Fruit fly (Drosophila melanogaster) whole organism, pupa: ENCODE measurements around the gene CG7653.

Source experiments
- CG10348 ChIP-seq: fragments of 200-800 bp; sonication (Bioruptor generic); IDR thresholded peaks from 2 replicates; pipeline ENCODE4 v1.3.6; 2022; ENCODE audit warnings: missing biosample characterization, missing genetic modification characterization
- CG8159 ChIP-seq: fragments of 200-800 bp; sonication (Bioruptor generic); optimal IDR thresholded peaks from 3 replicates; lab custom pipeline; 2018; ENCODE audit warnings: missing biosample characterization, mild to moderate bottlenecking, missing genetic modification characterization, moderate library complexity
- CG8301 ChIP-seq: fragments of 200-800 bp; sonication (Bioruptor generic); optimal IDR thresholded peaks from 2 replicates; lab custom pipeline; 2018; ENCODE audit warnings: missing biosample characterization, mild to moderate bottlenecking, missing genetic modification characterization
- CG9948 ChIP-seq: fragments of 200-800 bp; sonication (Bioruptor generic); optimal IDR thresholded peaks from 2 replicates; lab custom pipeline; 2018; ENCODE audit warnings: missing biosample characterization, mild to moderate bottlenecking, missing genetic modification characterization, moderate library complexity
- EcR ChIP-seq: fragments of 200-800 bp; sonication (Bioruptor generic); optimal IDR thresholded peaks from 3 replicates; lab custom pipeline; 2019; ENCODE audit warnings: missing biosample characterization, missing genetic modification characterization, mild to moderate bottlenecking, moderate library complexity, missing genetic modification reagents
- Ets98B ChIP-seq: fragments of 200-800 bp; sonication (Bioruptor generic); IDR thresholded peaks from 2 replicates; pipeline ENCODE4 v1.3.6; 2022; ENCODE audit warnings: missing biosample characterization, missing genetic modification characterization
- fd96Ca ChIP-seq: fragments of 200-800 bp; sonication (Bioruptor generic); IDR thresholded peaks from 3 replicates; pipeline ENCODE4 v1.3.6; 2022; ENCODE audit warnings: missing biosample characterization, missing genetic modification characterization
- rn ChIP-seq: fragments of 200-800 bp; sonication (Bioruptor generic); IDR thresholded peaks from 2 replicates; pipeline ENCODE4 v1.3.6; 2022; ENCODE audit warnings: missing biosample characterization, missing genetic modification characterization

- TF ChIP-seq rn (GFP tag; lab: Robert Waterston, UW) (no peak), Ets98B (GFP tag; lab: Robert Waterston, UW) (no peak), EcR (GFP tag; lab: Kevin White, UChicago) (peak; percentile 65), CG8301 (tag; lab: Kevin White, UChicago) (no peak), CG10348 (GFP tag; lab: Robert Waterston, UW) (no peak), CG8159 (tag; lab: Kevin White, UChicago) (no peak), fd96Ca (GFP tag; lab: Robert Waterston, UW) (no peak), CG9948 (tag; lab: Kevin White, UChicago) (no peak)
Measured at dm6 chr2L:15908086-15908485, 28.1 kb upstream of the CG7653 start.
